Fruit fly (Drosophila melanogaster) whole organism, embryonic: ENCODE results near the gene nerfin-2.

Source experiments
- Aef1 ChIP-seq: fragments of 200-800 bp; sonication (Bioruptor generic); IDR thresholded peaks from 3 replicates; pipeline ENCODE4 v1.3.6; 2022; ENCODE audit warnings: missing biosample characterization, missing genetic modification characterization
- CG11696 ChIP-seq: fragments of 200-800 bp; sonication (Bioruptor generic); IDR thresholded peaks from 2 replicates; pipeline ENCODE4 v1.3.6; 2022; ENCODE audit warnings: missing biosample characterization, missing genetic modification characterization
- CG12769 ChIP-seq: fragments of 200-800 bp; sonication (Bioruptor generic); optimal IDR thresholded peaks from 2 replicates; lab custom pipeline; 2019; ENCODE audit warnings: missing biosample characterization, mild to moderate bottlenecking, missing genetic modification characterization, moderate library complexity
- CG14050 ChIP-seq: fragments of 200-800 bp; sonication (Bioruptor generic); IDR thresholded peaks from 3 replicates; pipeline ENCODE4 v1.3.6; 2022; ENCODE audit warnings: missing biosample characterization, missing genetic modification characterization
- CG14860 ChIP-seq: fragments of 200-800 bp; sonication (Bioruptor generic); IDR thresholded peaks from 3 replicates; pipeline ENCODE4 v1.3.6; 2022; ENCODE audit warnings: missing biosample characterization, missing genetic modification characterization; ENCODE audit not compliant: partially characterized antibody
- CG15011 ChIP-seq: fragments of 200-800 bp; sonication (Bioruptor generic); optimal IDR thresholded peaks from 3 replicates; lab custom pipeline; 2018; ENCODE audit warnings: missing biosample characterization, mild to moderate bottlenecking, missing genetic modification characterization
- CG15696 ChIP-seq: fragments of 200-800 bp; sonication (Bioruptor generic); optimal IDR thresholded peaks from 2 replicates; lab custom pipeline; 2019; ENCODE audit warnings: missing biosample characterization, mild to moderate bottlenecking, missing genetic modification characterization, moderate library complexity
- CG16815 ChIP-seq: fragments of 200-800 bp; sonication (Bioruptor generic); optimal IDR thresholded peaks from 3 replicates; lab custom pipeline; 2017; ENCODE audit warnings: missing biosample characterization, mild to moderate bottlenecking, missing genetic modification characterization
- CG17186 ChIP-seq: fragments of 200-800 bp; sonication (Bioruptor generic); optimal IDR thresholded peaks from 3 replicates; lab custom pipeline; 2017; ENCODE audit warnings: missing biosample characterization, missing genetic modification reagents, missing genetic modification characterization
- CG17385 ChIP-seq: fragments of 200-800 bp; sonication (Bioruptor generic); optimal IDR thresholded peaks from 3 replicates; lab custom pipeline; 2018; ENCODE audit warnings: missing biosample characterization, mild to moderate bottlenecking, missing genetic modification characterization
- CG18011 ChIP-seq: fragments of 200-800 bp; sonication (Bioruptor generic); optimal IDR thresholded peaks from 2 replicates; lab custom pipeline; 2017; ENCODE audit warnings: missing biosample characterization, missing genetic modification characterization, mild to moderate bottlenecking, moderate library complexity, missing genotype
- CG18262 ChIP-seq: fragments of 200-800 bp; optimal IDR thresholded peaks from 3 replicates; lab custom pipeline; 2019; ENCODE audit warnings: missing biosample characterization, mild to moderate bottlenecking, missing genetic modification characterization, moderate library complexity
- CG1832 ChIP-seq: fragments of 200-800 bp; sonication (Bioruptor generic); optimal IDR thresholded peaks from 2 replicates; lab custom pipeline; 2017; ENCODE audit warnings: missing biosample characterization, mild to moderate bottlenecking, missing genetic modification characterization, inconsistent platforms
- CG30431 ChIP-seq: fragments of 200-800 bp; sonication (Bioruptor generic); optimal IDR thresholded peaks from 2 replicates; lab custom pipeline; 2017; ENCODE audit warnings: missing biosample characterization, missing genetic modification characterization
- CG32767 ChIP-seq: fragments of 200-800 bp; sonication (Bioruptor generic); IDR thresholded peaks from 2 replicates; pipeline ENCODE4 v1.3.6; 2022; ENCODE audit warnings: missing biosample characterization, missing genetic modification characterization
- CG43689 ChIP-seq: fragments of 200-800 bp; sonication (Bioruptor generic); IDR thresholded peaks from 2 replicates; pipeline ENCODE4 v1.3.6; 2022; ENCODE audit warnings: missing biosample characterization, missing genetic modification characterization
- CG9437 ChIP-seq: fragments of 200-800 bp; sonication (Bioruptor generic); optimal IDR thresholded peaks from 2 replicates; lab custom pipeline; 2018; ENCODE audit warnings: missing biosample characterization, mild to moderate bottlenecking, missing genetic modification characterization
- CHES-1-like ChIP-seq: fragments of 200-800 bp; sonication (Bioruptor generic); optimal IDR thresholded peaks from 2 replicates; lab custom pipeline; 2016; ENCODE audit warnings: missing biosample characterization, missing genetic modification characterization
- Deaf1 ChIP-seq: fragments of 200-800 bp; optimal IDR thresholded peaks from 3 replicates; lab custom pipeline; 2019; ENCODE audit warnings: missing biosample characterization, mild to moderate bottlenecking, missing genetic modification characterization, moderate library complexity
- Dll ChIP-seq: fragments of 200-800 bp; sonication (Bioruptor generic); IDR thresholded peaks from 4 replicates; pipeline ENCODE4 v1.3.6; 2022; ENCODE audit warnings: missing biosample characterization, missing genetic modification characterization; ENCODE audit not compliant: partially characterized antibody
- Doc3 ChIP-seq: fragments of 200-800 bp; sonication (Bioruptor generic); IDR thresholded peaks from 3 replicates; pipeline ENCODE4 v1.3.6; 2022; ENCODE audit warnings: missing biosample characterization, missing genetic modification characterization; ENCODE audit not compliant: partially characterized antibody
- Ets97D ChIP-seq: fragments of 200-800 bp; sonication (Bioruptor generic); optimal IDR thresholded peaks from 3 replicates; lab custom pipeline; 2016; ENCODE audit warnings: missing biosample characterization, missing genetic modification characterization
- Gug ChIP-seq: fragments of 200-800 bp; sonication (Bioruptor generic); IDR thresholded peaks from 4 replicates; pipeline ENCODE4 v1.3.6; 2022; ENCODE audit warnings: missing biosample characterization, missing genetic modification characterization
- HLH54F ChIP-seq: fragments of 200-800 bp; sonication (Bioruptor generic); optimal IDR thresholded peaks from 3 replicates; lab custom pipeline; 2016; ENCODE audit warnings: missing biosample characterization, missing genetic modification characterization
- Myb ChIP-seq: fragments of 200-800 bp; sonication (Bioruptor generic); optimal IDR thresholded peaks from 2 replicates; lab custom pipeline; 2016; ENCODE audit warnings: missing biosample characterization, missing genetic modification characterization
- NC2β ChIP-seq: fragments of 200-800 bp; sonication (Bioruptor generic); optimal IDR thresholded peaks from 2 replicates; lab custom pipeline; 2016; ENCODE audit warnings: missing biosample characterization, missing genetic modification characterization
- Nf-YC ChIP-seq: fragments of 200-800 bp; optimal IDR thresholded peaks from 3 replicates; lab custom pipeline; 2019; ENCODE audit warnings: missing biosample characterization, mild to moderate bottlenecking, missing genetic modification characterization, moderate library complexity
- Oli ChIP-seq: fragments of 200-800 bp; sonication (Bioruptor generic); optimal IDR thresholded peaks from 2 replicates; lab custom pipeline; 2018; ENCODE audit warnings: missing biosample characterization, mild to moderate bottlenecking, missing genetic modification characterization, moderate library complexity
- Opbp ChIP-seq: fragments of 200-800 bp; sonication (Bioruptor generic); IDR thresholded peaks from 3 replicates; pipeline ENCODE4 v1.3.6; 2022; ENCODE audit warnings: missing biosample characterization, missing genetic modification characterization; ENCODE audit not compliant: partially characterized antibody
- ac ChIP-seq: fragments of 200-800 bp; sonication (Bioruptor generic); optimal IDR thresholded peaks from 3 replicates; lab custom pipeline; 2017; ENCODE audit warnings: missing biosample characterization, mild to moderate bottlenecking, missing genetic modification characterization
- ara ChIP-seq: fragments of 200-800 bp; sonication (Bioruptor generic); IDR thresholded peaks from 2 replicates; pipeline ENCODE4 v1.3.6; 2022; ENCODE audit warnings: missing biosample characterization, missing genetic modification characterization
- chinmo ChIP-seq: fragments of 200-800 bp; sonication (Bioruptor generic); IDR thresholded peaks from 4 replicates; pipeline ENCODE4 v1.3.6; 2022; ENCODE audit warnings: missing biosample characterization, missing genetic modification characterization; ENCODE audit not compliant: partially characterized antibody
- dimm ChIP-seq: fragments of 200-800 bp; sonication (Bioruptor generic); IDR thresholded peaks from 2 replicates; pipeline ENCODE4 v1.3.6; 2022; ENCODE audit warnings: missing biosample characterization, missing genetic modification characterization
- ems ChIP-seq: fragments of 200-800 bp; sonication (Bioruptor generic); optimal IDR thresholded peaks from 3 replicates; lab custom pipeline; 2016; ENCODE audit warnings: missing biosample characterization, missing genetic modification characterization
- fd3F ChIP-seq: fragments of 200-800 bp; sonication (Bioruptor generic); optimal IDR thresholded peaks from 2 replicates; lab custom pipeline; 2018; ENCODE audit warnings: missing biosample characterization, mild to moderate bottlenecking, missing genetic modification characterization, moderate library complexity
- ftz-f1 ChIP-seq: fragments of 200-800 bp; sonication (Bioruptor generic); optimal IDR thresholded peaks from 2 replicates; lab custom pipeline; 2016; ENCODE audit warnings: missing biosample characterization, missing genetic modification characterization
- grn ChIP-seq: fragments of 200-800 bp; sonication (Bioruptor generic); optimal IDR thresholded peaks from 3 replicates; lab custom pipeline; 2017; ENCODE audit warnings: missing biosample characterization, missing genetic modification characterization
- h ChIP-seq: fragments of >200 bp; optimal IDR thresholded peaks from 2 replicates; lab custom pipeline; 2017
- kay ChIP-seq: fragments of 200-800 bp; sonication (Bioruptor generic); optimal IDR thresholded peaks from 2 replicates; lab custom pipeline; 2016; ENCODE audit warnings: missing biosample characterization, missing genetic modification characterization
- lab ChIP-seq: fragments of 200-800 bp; sonication (Bioruptor generic); optimal IDR thresholded peaks from 3 replicates; lab custom pipeline; 2017; ENCODE audit warnings: missing biosample characterization, missing genetic modification characterization, mild to moderate bottlenecking, moderate library complexity, missing genetic modification reagents
- mld ChIP-seq: fragments of 200-800 bp; sonication (Bioruptor generic); IDR thresholded peaks from 3 replicates; pipeline ENCODE4 v1.3.6; 2022; ENCODE audit warnings: missing biosample characterization, missing genetic modification characterization; ENCODE audit not compliant: partially characterized antibody
- nerfin-1 ChIP-seq: fragments of 200-800 bp; sonication (Bioruptor generic); optimal IDR thresholded peaks from 3 replicates; lab custom pipeline; 2019; ENCODE audit warnings: missing biosample characterization, mild to moderate bottlenecking, missing genetic modification characterization, moderate library complexity
- odd ChIP-seq: fragments of 200-800 bp; sonication (Bioruptor generic); optimal IDR thresholded peaks from 2 replicates; lab custom pipeline; 2017; ENCODE audit warnings: missing biosample characterization, mild to moderate bottlenecking, missing genetic modification characterization
- p53 ChIP-seq: fragments of 200-800 bp; sonication (Bioruptor generic); optimal IDR thresholded peaks from 2 replicates; lab custom pipeline; 2016; ENCODE audit warnings: missing biosample characterization, missing genetic modification characterization
- pan ChIP-seq, 4 experiments: fragments of >200 bp in 3 of 4; fragments of 200-800 bp in 1 of 4; sonication (Bioruptor generic) in 1 of 4; optimal IDR thresholded peaks in 3 of 4; IDR thresholded peaks in 1 of 4; 2 replicates each; pipeline versions ENCODE4 v1.3.6 to Lab custom; 2017 to 2022; ENCODE audit warnings: missing biosample characterization in 2 of 4, missing genetic modification characterization in 2 of 4, mixed read lengths in 1 of 4
- pb ChIP-seq: fragments of 200-800 bp; sonication (Bioruptor generic); optimal IDR thresholded peaks from 3 replicates; lab custom pipeline; 2016; ENCODE audit warnings: missing biosample characterization, missing genetic modification characterization
- pnt ChIP-seq: fragments of 200-800 bp; sonication (Bioruptor generic); optimal IDR thresholded peaks from 3 replicates; lab custom pipeline; 2016; ENCODE audit warnings: missing biosample characterization, missing genetic modification characterization
- row ChIP-seq: fragments of 200-800 bp; sonication (Bioruptor generic); IDR thresholded peaks from 3 replicates; pipeline ENCODE4 v1.3.6; 2022; ENCODE audit warnings: missing biosample characterization, missing genetic modification characterization
- sc ChIP-seq, 3 experiments: fragments of >200 bp in 2 of 3; fragments of 200-800 bp in 1 of 3; sonication (Bioruptor generic) in 1 of 3; optimal IDR thresholded peaks; 2 replicates in 2 of 3; 3 replicates in 1 of 3; lab custom pipeline; 2017; ENCODE audit warnings: mild to moderate bottlenecking in 1 of 3, missing biosample characterization in 1 of 3, missing genetic modification characterization in 1 of 3, missing genetic modification reagents in 1 of 3
- schlank ChIP-seq: fragments of 200-800 bp; sonication (Bioruptor generic); optimal IDR thresholded peaks from 2 replicates; lab custom pipeline; 2018; ENCODE audit warnings: missing biosample characterization, mild to moderate bottlenecking, missing genetic modification characterization

The nerfin-2 gene

dm6 chr3R:10034995-10035446 lies 35.9 kb upstream of the nerfin-2 start (continued):
- no peak for TF ChIP-seq Gug
- TF ChIP-seq CG11696 (GFP tag; lab: Robert Waterston, UW), result no peak
- no peak for TF ChIP-seq CHES-1-like (GFP tag; lab: Kevin White, UChicago)
- TF ChIP-seq Myb (GFP tag; lab: Kevin White, UChicago), result no peak
- TF ChIP-seq CG14860, result no peak
- no peak for TF ChIP-seq grn (GFP tag; lab: Kevin White, UChicago)
- TF ChIP-seq sc (optimal IDR thresholded peaks at IDR 0.05; lab: Kevin White, UChicago), result no peak
- no peak for TF ChIP-seq sc (GFP tag; optimal IDR thresholded peaks at IDR 0.05; lab: Kevin White, UChicago)
- no peak for TF ChIP-seq CG17186 (GFP tag; lab: Kevin White, UChicago)
- no peak for TF ChIP-seq pb (GFP tag; lab: Kevin White, UChicago)
- no peak for TF ChIP-seq CG30431 (GFP tag; lab: Kevin White, UChicago)
- no peak for TF ChIP-seq NC2β
- no peak for TF ChIP-seq CG15696
- no peak for TF ChIP-seq CG43689 (GFP tag; lab: Robert Waterston, UW)
- TF ChIP-seq CG18011 (GFP tag; lab: Kevin White, UChicago), result no peak
- no peak for TF ChIP-seq CG14050 (GFP tag; lab: Robert Waterston, UW)
- TF ChIP-seq CG17385 (GFP tag; lab: Kevin White, UChicago), result no peak
- no peak for TF ChIP-seq ftz-f1
- TF ChIP-seq CG12769, result peak; percentile 55
- TF ChIP-seq row (GFP tag; lab: Robert Waterston, UW), result 0 out of 3 replicates have a peak, but pooled peaks have one; percentile 9
- TF ChIP-seq HLH54F (GFP tag; lab: Kevin White, UChicago), result no peak
- 0 out of 3 replicates have a peak, but pooled peaks have one; percentile 39 for TF ChIP-seq mld (GFP tag; lab: Robert Waterston, UW)
- peak; percentile 80 for TF ChIP-seq kay
- no peak for TF ChIP-seq ara
- TF ChIP-seq Nf-YC, result peak; percentile 28
- no peak for TF ChIP-seq CG16815 (GFP tag; lab: Kevin White, UChicago)
- TF ChIP-seq CG15011 (GFP tag; lab: Kevin White, UChicago), result no peak
- no peak for TF ChIP-seq Oli (tag; lab: Kevin White, UChicago)
- TF ChIP-seq CG18262 (tag; lab: Kevin White, UChicago), result peak; percentile 52
- TF ChIP-seq ac (GFP tag; lab: Kevin White, UChicago), result no peak
- TF ChIP-seq h (lab: Kevin White, UChicago), result no peak
- TF ChIP-seq Deaf1, result peak; percentile 65
- no peak for TF ChIP-seq CG1832 (GFP tag; lab: Kevin White, UChicago)
- TF ChIP-seq pnt (GFP tag; lab: Kevin White, UChicago), result no peak
- TF ChIP-seq p53 (GFP tag; lab: Kevin White, UChicago), result no peak
- TF ChIP-seq Aef1 (GFP tag; lab: Robert Waterston, UW), result no peak
- TF ChIP-seq odd (GFP tag; lab: Kevin White, UChicago), result no peak
- no peak for TF ChIP-seq nerfin-1 (tag; lab: Kevin White, UChicago)
- TF ChIP-seq Doc3 (GFP tag; lab: Robert Waterston, UW), result no peak
- no peak for TF ChIP-seq CG32767 (GFP tag; lab: Robert Waterston, UW)
- TF ChIP-seq dimm (GFP tag; lab: Robert Waterston, UW), result no peak
- TF ChIP-seq CG9437 (GFP tag; lab: Kevin White, UChicago), result no peak
- TF ChIP-seq schlank (tag; lab: Kevin White, UChicago), result no peak
- TF ChIP-seq lab, result no peak
- 0 out of 4 replicates have a peak, but pooled peaks have one; percentile 17 for TF ChIP-seq Dll (GFP tag; lab: Robert Waterston, UW)
- TF ChIP-seq fd3F (GFP tag; lab: Kevin White, UChicago), result no peak
- TF ChIP-seq ems (GFP tag; lab: Kevin White, UChicago), result no peak
- no peak for TF ChIP-seq Opbp
- TF ChIP-seq Ets97D, result no peak
- 0 out of 4 replicates have a peak, but pooled peaks have one; percentile 44 for TF ChIP-seq chinmo (GFP tag; lab: Robert Waterston, UW)
- no peak for TF ChIP-seq pan (optimal IDR thresholded peaks at IDR 0.05; lab: Kevin White, UChicago)
- TF ChIP-seq pan (GFP tag; optimal IDR thresholded peaks at IDR 0.05 in 1 of 2, IDR thresholded peaks at IDR 0.05 in 1 of 2), result peak in 1 of 2 experiments; percentile 35
